Fruit fly (Drosophila melanogaster): ENCODE data around the gene Hsp22.

The Hsp22 gene

DNA sequence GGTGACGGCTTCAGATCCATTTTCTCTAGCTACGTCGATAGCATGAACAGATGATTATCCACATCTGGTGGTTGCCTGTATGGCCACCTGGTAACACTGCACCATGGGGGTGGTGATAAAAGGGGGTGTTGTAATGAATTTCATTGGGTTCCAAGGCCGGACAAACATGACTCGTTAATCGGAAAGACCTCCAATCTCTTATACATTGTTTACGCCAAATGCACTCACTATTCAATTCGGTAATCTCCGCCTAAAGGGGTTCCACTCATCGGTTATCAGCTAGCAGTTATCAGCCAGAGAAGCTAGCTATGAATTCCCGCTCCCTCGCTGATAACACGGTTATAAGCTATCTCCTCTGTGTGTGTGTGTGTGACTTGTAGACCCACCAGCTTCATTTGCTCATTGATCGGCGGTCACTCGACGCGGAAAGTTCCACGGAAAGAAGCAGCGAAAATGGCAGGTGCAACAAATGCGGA is 12.5 kb upstream of the Hsp22 start, which contains the start of gene Pdxk (continued):
- TF ChIP-seq salr (GFP tag; optimal IDR thresholded peaks at IDR 0.05) (no peak), esn (GFP tag; optimal IDR thresholded peaks at IDR 0.05) (peak; percentile 3), Hr4 (GFP tag; optimal IDR thresholded peaks at IDR 0.05) (no peak), Sox14 (GFP tag; optimal IDR thresholded peaks at IDR 0.05) (peak; percentile 12), Lpt (GFP tag; optimal IDR thresholded peaks at IDR 0.05) (no peak), CG11762 (GFP tag; optimal IDR thresholded peaks at IDR 0.05; ENCODE audit: insufficient read depth) (no peak), CG16779 (tag; optimal IDR thresholded peaks at IDR 0.05) (peak; percentile 39)

DNA sequence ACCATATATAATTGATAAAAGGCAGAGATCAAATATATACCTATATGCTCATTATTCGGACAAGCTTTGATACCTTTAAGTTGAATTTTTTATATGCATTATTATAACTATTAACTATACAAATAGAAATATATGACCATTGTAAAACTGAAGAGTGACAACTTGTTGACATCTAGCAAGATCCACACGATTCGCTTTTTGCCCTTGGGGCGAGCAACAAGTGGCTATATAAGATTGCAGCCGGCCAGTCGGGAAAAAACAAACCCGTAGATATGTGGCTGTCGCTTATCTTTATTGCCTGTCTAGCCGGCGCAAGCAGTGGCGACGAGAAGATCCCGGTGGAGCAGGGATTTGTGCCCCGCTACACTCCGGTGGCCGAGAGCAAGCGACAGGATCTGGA is 10.8 kb upstream of the Hsp22 start, which contains the start of gene CG34456:
Gene CG34456 (plus strand): TSS at position 215 of the 400 bp plus-strand sequence.
- TF ChIP-seq CG16779 (tag; optimal IDR thresholded peaks at IDR 0.05) (no peak), svp (GFP tag) (peak; percentile 81), CG6854 (GFP tag; optimal IDR thresholded peaks at IDR 0.05) (no peak), Hr4 (GFP tag; optimal IDR thresholded peaks at IDR 0.05) (no peak), pdm3 (GFP tag; optimal IDR thresholded peaks at IDR 0.05) (no peak), CG34406 (GFP tag; optimal IDR thresholded peaks at IDR 0.05) (no peak), CG6808 (GFP tag; optimal IDR thresholded peaks at IDR 0.05) (peak; percentile 19), Eip78C (GFP tag) (peak; percentile 59), CG8119 (GFP tag; IDR thresholded peaks at IDR 0.05) (no peak), CG1621 (tag; optimal IDR thresholded peaks at IDR 0.05) (no peak), fkh (GFP tag; optimal IDR thresholded peaks at IDR 0.05) (peak; percentile 25), CG6163 (GFP tag; IDR thresholded peaks at IDR 0.05) (0 out of 3 replicates have a peak, but pooled peaks have one; percentile 39)

DNA sequence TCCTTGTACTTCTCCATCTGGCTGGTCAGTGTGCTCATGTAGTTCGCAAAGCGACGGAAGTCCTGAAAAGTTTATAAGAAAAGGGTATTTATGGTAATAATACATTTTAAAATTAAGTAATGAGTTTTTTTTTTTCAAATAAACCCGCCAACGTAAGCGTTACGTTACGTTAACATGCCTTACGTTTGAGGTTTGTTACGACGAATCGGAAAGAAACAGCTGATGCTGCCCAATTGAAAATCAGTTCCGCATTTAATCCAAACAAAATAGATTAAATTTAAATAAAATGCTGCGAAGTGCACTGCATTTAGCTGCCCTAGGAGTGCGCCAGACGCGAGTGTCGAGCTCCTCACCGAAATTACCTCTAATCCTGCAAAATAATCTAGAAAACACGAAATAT is 8.6 kb upstream of the Hsp22 start, which contains the start of gene mRRF1:
Gene mRRF1 (plus strand): TSS at position 220 of the 400 bp plus-strand sequence.
- TF ChIP-seq achi (GFP tag; optimal IDR thresholded peaks at IDR 0.05), result peak; percentile 58
- TF ChIP-seq Eip93F (GFP tag; optimal IDR thresholded peaks at IDR 0.05), result peak; percentile 15
- TF ChIP-seq Hr39 (GFP tag; optimal IDR thresholded peaks at IDR 0.05), result no peak

DNA sequence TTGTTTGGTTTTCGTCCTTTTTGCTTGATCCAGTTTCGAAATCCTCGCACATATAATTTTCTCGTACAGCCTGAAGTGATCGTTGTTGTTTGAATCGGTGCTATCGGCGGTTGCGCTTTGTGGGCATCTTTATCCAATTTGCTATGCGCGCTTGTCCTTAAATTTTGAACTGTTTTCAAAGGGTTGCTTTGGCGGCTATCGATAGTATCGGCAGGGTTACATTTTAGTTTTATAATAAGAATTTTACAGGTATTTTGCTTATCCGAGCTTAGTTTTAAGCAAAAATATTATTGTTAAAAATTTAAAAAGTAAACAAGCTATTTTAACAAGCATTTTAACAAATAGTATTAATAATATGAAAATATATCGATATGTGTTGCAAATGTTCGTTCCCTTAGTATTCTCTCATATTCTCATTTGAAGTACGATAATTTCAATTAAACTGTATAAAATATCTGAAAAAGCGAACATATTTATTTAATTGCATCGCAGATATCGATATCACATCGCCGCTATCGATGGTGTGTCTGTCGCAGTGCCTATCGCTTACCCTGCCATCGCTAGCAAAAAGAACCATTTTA is 5.8 kb upstream of the Hsp22 start, which contains the start of the genes Klp67A and CG4452:
Gene Klp67A (minus strand): TSS at position 197 of the 581 bp plus-strand sequence.
Gene CG4452 (plus strand): TSS at position 528 of the 581 bp plus-strand sequence.
- TF ChIP-seq CG3032 (tag; optimal IDR thresholded peaks at IDR 0.05) (peak; percentile 24), CG31627 (GFP tag; optimal IDR thresholded peaks at IDR 0.05) (peak; percentile 26), Lpt (GFP tag; optimal IDR thresholded peaks at IDR 0.05) (no peak), salr (GFP tag; optimal IDR thresholded peaks at IDR 0.05) (no peak), CG6163 (GFP tag; IDR thresholded peaks at IDR 0.05) (peak; percentile 69), fkh (GFP tag; optimal IDR thresholded peaks at IDR 0.05) (peak; percentile 11), CG7368 (GFP tag; optimal IDR thresholded peaks at IDR 0.05) (no peak), cyc (GFP tag; optimal IDR thresholded peaks at IDR 0.05) (peak; percentile 30), Eip78C (GFP tag) (peak; percentile 77), esn (GFP tag; optimal IDR thresholded peaks at IDR 0.05) (peak; percentile 62), lz (GFP tag; optimal IDR thresholded peaks at IDR 0.05) (peak; percentile 38), CG11902 (GFP tag; optimal IDR thresholded peaks at IDR 0.05) (peak; percentile 4), eg (GFP tag; IDR thresholded peaks at IDR 0.05) (0 out of 3 replicates have a peak, but pooled peaks have one; percentile 16), Eip93F (GFP tag; optimal IDR thresholded peaks at IDR 0.05) (peak; percentile 30), svp (GFP tag) (peak; percentile 64), acj6 (GFP tag; optimal IDR thresholded peaks at IDR 0.05) (no peak), achi (GFP tag; optimal IDR thresholded peaks at IDR 0.05) (peak; percentile 2), Hr4 (GFP tag; optimal IDR thresholded peaks at IDR 0.05) (no peak)

DNA sequence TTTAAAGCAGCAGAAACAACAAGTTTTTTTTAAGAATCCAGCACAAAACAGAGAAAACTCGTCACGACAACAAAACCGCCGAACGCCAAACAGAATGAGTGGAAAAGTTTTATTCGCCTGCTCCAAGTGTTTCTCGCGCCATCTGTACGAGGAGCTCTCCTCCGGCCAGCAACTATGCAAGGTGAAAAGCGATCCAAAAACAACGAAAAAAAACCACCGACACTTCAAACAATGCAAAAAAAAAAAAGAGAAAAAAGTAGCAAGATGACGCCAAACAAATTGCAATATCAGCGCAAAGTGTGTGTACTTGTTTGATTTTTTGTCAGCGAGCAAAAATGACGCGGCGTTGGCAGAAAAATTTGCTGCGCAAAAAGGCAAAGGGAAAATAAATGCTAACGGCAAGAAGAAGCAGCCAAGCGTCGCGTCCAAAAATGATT is 5.3 kb upstream of the Hsp22 start:
- TF ChIP-seq CG3032 (tag; optimal IDR thresholded peaks at IDR 0.05) (peak; percentile 8), Ets96B (tag; optimal IDR thresholded peaks at IDR 0.05) (peak; percentile 24), CG8632 (GFP tag; optimal IDR thresholded peaks at IDR 0.05) (no peak), spab (GFP tag; optimal IDR thresholded peaks at IDR 0.05) (peak; percentile 59), Lpt (GFP tag; optimal IDR thresholded peaks at IDR 0.05) (no peak), CG1621 (tag; optimal IDR thresholded peaks at IDR 0.05) (peak; percentile 41), CG10669 (GFP tag; optimal IDR thresholded peaks at IDR 0.05) (peak; percentile 46), CG34406 (GFP tag; optimal IDR thresholded peaks at IDR 0.05) (peak; percentile 20), Blimp-1 (GFP tag; optimal IDR thresholded peaks at IDR 0.05) (no peak), CG16779 (tag; optimal IDR thresholded peaks at IDR 0.05) (peak; percentile 84), CG11294 (GFP tag; IDR thresholded peaks at IDR 0.05) (no peak), CG6163 (GFP tag; IDR thresholded peaks at IDR 0.05) (peak; percentile 59; the same call in 1 of the 3 replicates), CG6276 (GFP tag; optimal IDR thresholded peaks at IDR 0.05) (peak; percentile 88), Hr4 (GFP tag; optimal IDR thresholded peaks at IDR 0.05) (no peak), Sox14 (GFP tag; optimal IDR thresholded peaks at IDR 0.05) (peak; percentile 30), CG15336 (GFP tag; IDR thresholded peaks at IDR 0.05) (peak; percentile 72), Eip78C (GFP tag) (peak; percentile 27), CG6808 (GFP tag; optimal IDR thresholded peaks at IDR 0.05) (peak; percentile 77), CG4318 (GFP tag; optimal IDR thresholded peaks at IDR 0.05) (no peak), ss (GFP tag; optimal IDR thresholded peaks at IDR 0.05) (peak; percentile 78 to 81), svp (GFP tag) (no peak), cyc (GFP tag; optimal IDR thresholded peaks at IDR 0.05) (no peak), Hr38 (GFP tag; optimal IDR thresholded peaks at IDR 0.05) (no peak), CG6854 (GFP tag; optimal IDR thresholded peaks at IDR 0.05) (peak; percentile 54)
